Worm (Caenorhabditis elegans) whole organism, mixed stage, embryonic: ENCODE measurements around the gene Y43F8B.17.

Experiments
- M03D4.4 ChIP-seq: sonication (generic microtip); optimal IDR thresholded peaks from 2 replicates; lab custom pipeline; 2017; ENCODE audit warnings: mild to moderate bottlenecking, missing genetic modification characterization, missing compliant biosample characterization
- bed-3 ChIP-seq: fragments of 200-800 bp; sonication (Bioruptor generic); optimal IDR thresholded peaks from 3 replicates; lab custom pipeline; 2018; ENCODE audit warnings: mild to moderate bottlenecking, missing genetic modification characterization, moderate library complexity, missing compliant biosample characterization
- blmp-1 ChIP-seq: fragments of 150-350 bp; optimal IDR thresholded peaks from 2 replicates; lab custom pipeline; 2014; ENCODE audit warnings: missing biosample characterization, missing genetic modification characterization
- ceh-39 ChIP-seq: fragments of 150-350 bp; optimal IDR thresholded peaks from 2 replicates; lab custom pipeline; 2014; ENCODE audit warnings: missing biosample characterization, missing genetic modification characterization
- ceh-83 ChIP-seq: fragments of 200-800 bp; sonication (Bioruptor generic); optimal IDR thresholded peaks from 2 replicates; lab custom pipeline; 2018; ENCODE audit warnings: mild to moderate bottlenecking, missing genetic modification characterization, missing compliant biosample characterization
- ces-1 ChIP-seq: fragments of 150-350 bp; optimal IDR thresholded peaks from 2 replicates; lab custom pipeline; 2014; ENCODE audit warnings: missing biosample characterization, missing genetic modification reagents, missing genetic modification characterization
- cnd-1 ChIP-seq: fragments of 200-800 bp; sonication (Bioruptor generic); optimal IDR thresholded peaks from 2 replicates; lab custom pipeline; 2018; ENCODE audit warnings: mild to moderate bottlenecking, missing genetic modification characterization, missing compliant biosample characterization
- drap-1 ChIP-seq: fragments of 200-800 bp; sonication (Bioruptor generic); optimal IDR thresholded peaks from 3 replicates; lab custom pipeline; 2018; ENCODE audit warnings: mild to moderate bottlenecking, missing genetic modification characterization, missing compliant biosample characterization
- elt-1 ChIP-seq: sonication (generic microtip); optimal IDR thresholded peaks from 2 replicates; lab custom pipeline; 2017; ENCODE audit warnings: missing genetic modification characterization, mild to moderate bottlenecking, missing compliant biosample characterization, antibody characterized with exemption, moderate library complexity, borderline replicate concordance; ENCODE audit not compliant: insufficient read depth
- elt-3 ChIP-seq: fragments of 150-350 bp; optimal IDR thresholded peaks from 2 replicates; lab custom pipeline; 2014; ENCODE audit warnings: missing biosample characterization, missing genetic modification characterization
- ham-2 ChIP-seq: fragments of 200-800 bp; sonication (Bioruptor generic); optimal IDR thresholded peaks from 2 replicates; lab custom pipeline; 2018; ENCODE audit warnings: mild to moderate bottlenecking, missing genetic modification characterization, missing compliant biosample characterization
- hlh-1 ChIP-seq: fragments of 150-350 bp; optimal IDR thresholded peaks from 2 replicates; lab custom pipeline; 2014; ENCODE audit warnings: missing biosample characterization, missing genetic modification reagents, missing genetic modification characterization
- lin-13 ChIP-seq: fragments of 150-350 bp; optimal IDR thresholded peaks from 2 replicates; lab custom pipeline; 2014; ENCODE audit warnings: missing biosample characterization, missing genetic modification characterization
- lin-32 ChIP-seq: fragments of 200-800 bp; sonication (Bioruptor generic); optimal IDR thresholded peaks from 2 replicates; lab custom pipeline; 2018; ENCODE audit warnings: mild to moderate bottlenecking, missing genetic modification characterization, missing compliant biosample characterization
- lsy-2 ChIP-seq: fragments of 150-350 bp; optimal IDR thresholded peaks from 2 replicates; lab custom pipeline; 2014; ENCODE audit warnings: missing biosample characterization, missing genetic modification characterization
- mab-5 ChIP-seq: fragments of 150-350 bp; optimal IDR thresholded peaks from 2 replicates; lab custom pipeline; 2014; ENCODE audit warnings: missing biosample characterization, missing genetic modification characterization
- mep-1 ChIP-seq: fragments of 150-350 bp; optimal IDR thresholded peaks from 2 replicates; lab custom pipeline; 2017; ENCODE audit warnings: missing biosample characterization, missing genetic modification reagents, missing genetic modification characterization, inconsistent platforms
- mls-2 ChIP-seq: sonication (generic microtip); optimal IDR thresholded peaks from 2 replicates; lab custom pipeline; 2016; ENCODE audit warnings: mild to moderate bottlenecking, missing genetic modification characterization, moderate library complexity, missing compliant biosample characterization
- nhr-12 ChIP-seq: fragments of 150-350 bp; optimal IDR thresholded peaks from 2 replicates; lab custom pipeline; 2014; ENCODE audit warnings: missing biosample characterization, missing genetic modification characterization
- nhr-2 ChIP-seq: fragments of 150-350 bp; optimal IDR thresholded peaks from 2 replicates; lab custom pipeline; 2014; ENCODE audit warnings: missing biosample characterization, missing genetic modification characterization
- nhr-237 ChIP-seq: fragments of 150-350 bp; optimal IDR thresholded peaks from 2 replicates; lab custom pipeline; 2014; ENCODE audit warnings: missing biosample characterization, missing genetic modification characterization
- nhr-28 ChIP-seq: fragments of 150-350 bp; optimal IDR thresholded peaks from 2 replicates; lab custom pipeline; 2014; ENCODE audit warnings: missing biosample characterization, missing genetic modification characterization
- nhr-76 ChIP-seq: sonication (generic microtip); optimal IDR thresholded peaks from 2 replicates; lab custom pipeline; 2017; ENCODE audit warnings: missing biosample characterization, missing genetic modification characterization
- pha-4 ChIP-seq: fragments of 150-350 bp; optimal IDR thresholded peaks from 2 replicates; lab custom pipeline; 2018; ENCODE audit warnings: missing biosample characterization, missing genetic modification reagents, missing genetic modification characterization
- snpc-4 ChIP-seq: fragments of 150-350 bp; optimal IDR thresholded peaks from 2 replicates; lab custom pipeline; 2014; ENCODE audit warnings: missing biosample characterization, missing genetic modification characterization
- sptf-1 ChIP-seq: sonication (generic microtip); optimal IDR thresholded peaks from 2 replicates; lab custom pipeline; 2017; ENCODE audit warnings: mild to moderate bottlenecking, missing genetic modification characterization, moderate library complexity, missing compliant biosample characterization
- tbx-8 ChIP-seq: fragments of 200-800 bp; sonication (Bioruptor generic); optimal IDR thresholded peaks from 2 replicates; lab custom pipeline; 2018; ENCODE audit warnings: mild to moderate bottlenecking, missing genetic modification characterization, moderate library complexity, missing compliant biosample characterization
- unc-120 ChIP-seq: sonication (generic microtip); optimal IDR thresholded peaks from 2 replicates; lab custom pipeline; 2017; ENCODE audit warnings: missing genetic modification characterization, missing compliant biosample characterization; ENCODE audit not compliant: poor library complexity, severe bottlenecking
- unc-39 ChIP-seq: fragments of 150-350 bp; optimal IDR thresholded peaks from 2 replicates; lab custom pipeline; 2014; ENCODE audit warnings: missing biosample characterization, missing genetic modification characterization
- unc-62 ChIP-seq: fragments of 150-350 bp; optimal IDR thresholded peaks from 2 replicates; lab custom pipeline; 2014; ENCODE audit warnings: missing biosample characterization, missing genetic modification reagents, missing genetic modification characterization
- zip-8 ChIP-seq: fragments of 150-350 bp; optimal IDR thresholded peaks from 2 replicates; lab custom pipeline; 2014; ENCODE audit warnings: missing biosample characterization, missing genetic modification characterization
- ztf-11 ChIP-seq: fragments of 150-350 bp; optimal IDR thresholded peaks from 2 replicates; lab custom pipeline; 2014; ENCODE audit warnings: missing biosample characterization, missing genetic modification characterization

Y43F8B.17 gene

DNA sequence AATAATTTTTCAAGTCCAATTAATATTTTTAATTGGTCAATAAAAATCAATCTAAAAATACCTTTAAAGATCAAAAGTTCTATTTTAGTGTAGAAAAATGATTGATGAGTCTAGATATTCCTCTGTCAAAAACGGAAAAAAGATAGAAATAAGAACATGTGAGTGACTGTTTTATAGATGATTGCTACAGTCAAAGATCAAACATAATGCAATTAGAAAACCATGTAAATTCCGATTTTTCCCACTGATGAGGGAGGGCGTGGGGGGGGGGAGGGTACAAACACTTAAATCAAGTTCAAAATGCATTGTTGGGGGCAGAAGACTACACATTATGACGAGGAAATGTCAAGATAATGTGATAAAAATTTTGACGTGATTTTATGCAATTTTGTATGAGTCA, 41.7 kb downstream of the Y43F8B.17 start:
- TF ChIP-seq blmp-1 (tag; lab: Kevin White, UChicago) (no peak), elt-1 (tag; lab: Kevin White, UChicago) (no peak), unc-120 (tag; lab: Kevin White, UChicago) (no peak), ceh-83 (GFP tag; lab: Kevin White, UChicago) (no peak), hlh-1 (tag; lab: Kevin White, UChicago) (no peak), zip-8 (tag; lab: Kevin White, UChicago) (no peak), elt-3 (no peak), lsy-2 (tag; lab: Kevin White, UChicago) (no peak), sptf-1 (no peak)

DNA sequence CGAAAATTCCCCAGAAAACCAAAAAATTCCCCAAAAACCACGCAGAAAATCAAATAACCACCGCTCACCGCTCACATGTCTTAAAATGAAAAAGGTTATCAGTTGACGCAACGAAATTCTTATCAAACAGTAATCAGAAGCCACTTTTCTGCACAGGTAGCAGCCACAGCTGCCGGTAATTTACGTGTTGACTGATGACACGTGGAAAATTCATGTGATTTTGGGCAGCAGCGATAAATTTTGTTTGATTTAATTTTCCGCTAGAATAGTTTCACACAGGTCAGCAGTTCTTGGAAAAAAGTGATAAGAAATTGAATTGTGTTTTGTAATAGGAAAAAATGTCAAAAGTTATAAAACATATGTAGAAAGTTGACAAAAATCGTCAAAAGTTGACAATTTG, 43.0 kb downstream of the Y43F8B.17 start:
- TF ChIP-seq cnd-1 (tag; lab: Kevin White, UChicago) = no peak
- no peak for TF ChIP-seq snpc-4
- TF ChIP-seq tbx-8 = no peak
- TF ChIP-seq nhr-12 (tag; lab: Kevin White, UChicago) = no peak
- no peak for TF ChIP-seq drap-1 (GFP tag; lab: Kevin White, UChicago)
- no peak for TF ChIP-seq lin-32 (GFP tag; lab: Kevin White, UChicago)
- no peak for TF ChIP-seq unc-62 (GFP tag; lab: Kevin White, UChicago)

DNA sequence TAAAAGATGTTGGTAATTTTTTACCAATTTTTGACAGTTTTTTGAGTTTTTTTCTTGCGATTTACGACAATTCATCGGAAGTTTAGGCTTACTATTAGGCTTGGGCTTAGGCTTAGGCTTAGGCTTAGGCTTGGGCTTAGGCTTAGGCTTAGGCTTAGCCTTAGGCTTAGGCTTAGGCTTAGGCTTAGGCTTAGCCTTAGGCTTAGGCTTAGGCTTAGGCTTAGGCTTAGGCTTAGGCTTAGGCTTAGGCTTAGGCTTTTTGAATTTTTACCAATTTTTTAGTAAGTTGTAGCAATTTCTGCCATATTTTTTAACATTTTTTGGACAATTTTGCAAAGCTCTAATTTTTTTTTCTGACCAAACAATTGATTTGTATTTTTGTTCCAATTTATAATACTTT, 44.0 kb downstream of the Y43F8B.17 start:
- peak; percentile 17 for TF ChIP-seq ham-2 (GFP tag; lab: Kevin White, UChicago)
- TF ChIP-seq, all 35 proteins: peak for 1; not testable (repeated sequence) for 34

DNA sequence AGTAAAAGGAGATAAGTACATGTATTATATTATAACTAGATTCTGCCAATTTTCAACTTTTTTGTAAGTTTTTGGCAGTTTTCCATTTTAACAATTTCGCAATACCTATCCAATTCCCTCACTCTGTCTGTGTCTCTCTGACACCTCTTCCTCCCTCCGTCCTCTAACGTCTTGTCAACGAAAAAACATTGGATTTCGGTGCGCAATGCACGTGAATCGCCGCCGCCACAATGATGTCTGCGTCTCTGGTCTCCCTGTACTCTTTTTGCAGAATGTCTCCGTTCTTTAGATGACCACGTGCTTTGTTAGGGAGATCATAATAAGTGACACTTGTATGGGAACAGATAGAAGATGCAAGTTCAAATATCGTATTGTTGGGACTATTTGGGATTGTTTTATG, 44.6 kb downstream of the Y43F8B.17 start:
- TF ChIP-seq nhr-28 = no peak
- peak; percentile 56 for TF ChIP-seq lsy-2 (tag; lab: Kevin White, UChicago)
- TF ChIP-seq unc-62 (GFP tag; lab: Kevin White, UChicago) = peak; percentile 98
- TF ChIP-seq ceh-83 (GFP tag; lab: Kevin White, UChicago) = no peak
- TF ChIP-seq mep-1 (tag; lab: Kevin White, UChicago) = peak; percentile 35
- peak; percentile 77 for TF ChIP-seq ceh-39 (tag; lab: Kevin White, UChicago)
- TF ChIP-seq bed-3 (GFP tag; lab: Kevin White, UChicago) = no peak
- no peak for TF ChIP-seq hlh-1 (tag; lab: Kevin White, UChicago)
- no peak for TF ChIP-seq lin-13
- TF ChIP-seq ham-2 (GFP tag; lab: Kevin White, UChicago) = no peak
- TF ChIP-seq nhr-237 (tag; lab: Kevin White, UChicago) = peak; percentile 80
- peak; percentile 85 for TF ChIP-seq nhr-2
- no peak for TF ChIP-seq unc-120 (tag; lab: Kevin White, UChicago)
- peak; percentile 87 for TF ChIP-seq elt-3
- peak; percentile 58 for TF ChIP-seq ces-1 (GFP tag; lab: Kevin White, UChicago)
- TF ChIP-seq drap-1 (GFP tag; lab: Kevin White, UChicago) = peak; percentile 29
- TF ChIP-seq pha-4 (tag; lab: Kevin White, UChicago) = peak; percentile 21
- TF ChIP-seq unc-39 = peak; percentile 99
- TF ChIP-seq nhr-12 (tag; lab: Kevin White, UChicago) = peak; percentile 27
- no peak for TF ChIP-seq mab-5
- peak; percentile 33 for TF ChIP-seq tbx-8
- TF ChIP-seq sptf-1 = no peak
- no peak for TF ChIP-seq nhr-76 (tag; lab: Kevin White, UChicago)
- TF ChIP-seq mls-2 (tag; lab: Kevin White, UChicago) = peak; percentile 61
- TF ChIP-seq, all 35 proteins: peak for 14

DNA sequence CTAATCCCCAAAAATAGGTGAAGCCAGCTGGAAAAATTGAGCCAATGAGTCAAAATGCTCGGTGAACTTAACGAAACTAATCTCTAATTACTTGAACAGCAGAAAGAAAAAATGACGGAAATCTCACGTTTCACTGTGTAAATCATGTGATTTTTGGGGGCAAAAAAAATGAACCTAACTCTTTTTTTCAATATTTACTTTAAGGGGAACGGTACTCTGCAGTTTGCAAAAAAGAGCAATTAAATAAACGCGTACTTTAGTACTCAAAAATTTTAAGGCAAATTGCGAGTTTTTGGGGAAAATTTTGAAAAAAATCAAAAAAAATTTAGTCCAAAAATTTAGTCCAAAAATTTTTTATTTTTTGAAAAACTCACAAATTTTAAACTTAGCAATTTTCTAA, 46.5 kb downstream of the Y43F8B.17 start:
- TF ChIP-seq ztf-11 = no peak
- no peak for TF ChIP-seq hlh-1 (tag; lab: Kevin White, UChicago)
- TF ChIP-seq, all 35 proteins: peak for 0

DNA sequence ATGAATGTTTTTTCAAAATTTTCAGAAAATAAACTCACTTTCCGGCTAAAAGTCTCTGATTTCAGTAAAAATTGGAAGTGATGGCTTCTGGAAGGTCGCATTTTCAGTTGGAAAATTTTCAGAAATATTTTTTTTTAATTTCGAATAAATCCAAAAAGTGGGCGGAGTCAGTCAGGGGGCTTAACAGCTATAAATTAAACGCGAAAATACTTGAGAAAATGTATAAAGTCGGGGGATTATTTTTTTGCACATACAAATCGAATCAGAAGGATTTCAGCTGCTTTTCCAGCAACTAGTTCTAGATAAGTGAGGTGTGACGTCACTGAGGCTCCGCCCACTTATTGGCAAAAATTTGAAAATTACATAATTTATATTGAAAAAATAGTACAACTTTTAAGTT, 48.5 kb downstream of the Y43F8B.17 start, which contains the start of gene Y43F8B.2:
TSS of gene Y43F8B.2 (minus strand) at position 101 of the 400 bp plus-strand sequence.
- TF ChIP-seq pha-4 (tag; lab: Kevin White, UChicago) (no peak), M03D4.4 (tag; lab: Kevin White, UChicago) (no peak), unc-120 (tag; lab: Kevin White, UChicago) (no peak), lin-32 (GFP tag; lab: Kevin White, UChicago) (no peak), nhr-28 (no peak), drap-1 (GFP tag; lab: Kevin White, UChicago) (no peak), ceh-39 (tag; lab: Kevin White, UChicago) (no peak), mep-1 (tag; lab: Kevin White, UChicago) (no peak), ceh-83 (GFP tag; lab: Kevin White, UChicago) (no peak)
